Worm (Caenorhabditis elegans) whole organism, L4 larva: Measurements from ENCODE around the gene spp-16.

Experiments
- daf-16 ChIP-seq, 3 experiments: sonication (generic microtip); optimal IDR thresholded peaks; 2 replicates each; lab custom pipeline; 2016 to 2017; ENCODE audit warnings: missing genetic modification characterization in 3 of 3, missing genetic modification reagents in 3 of 3, mild to moderate bottlenecking in 2 of 3, missing compliant biosample characterization in 2 of 3, missing biosample characterization in 1 of 3, moderate library complexity in 1 of 3
- unc-130 ChIP-seq: sonication (generic microtip); optimal IDR thresholded peaks from 2 replicates; lab custom pipeline; 2016; ENCODE audit warnings: missing genetic modification reagents, missing genetic modification characterization, missing compliant biosample characterization
- unc-62 ChIP-seq, 3 experiments: fragments of 150-350 bp in 1 of 3; sonication (generic microtip); optimal IDR thresholded peaks in 2 of 3; peaks in 1 of 3; 1 replicate in 1 of 3; 2 replicates in 2 of 3; lab custom pipeline; 2014 to 2017; ENCODE audit warnings: missing biosample characterization in 3 of 3, missing genetic modification characterization in 3 of 3, missing genetic modification reagents in 3 of 3, missing genotype in 1 of 3

DNA sequence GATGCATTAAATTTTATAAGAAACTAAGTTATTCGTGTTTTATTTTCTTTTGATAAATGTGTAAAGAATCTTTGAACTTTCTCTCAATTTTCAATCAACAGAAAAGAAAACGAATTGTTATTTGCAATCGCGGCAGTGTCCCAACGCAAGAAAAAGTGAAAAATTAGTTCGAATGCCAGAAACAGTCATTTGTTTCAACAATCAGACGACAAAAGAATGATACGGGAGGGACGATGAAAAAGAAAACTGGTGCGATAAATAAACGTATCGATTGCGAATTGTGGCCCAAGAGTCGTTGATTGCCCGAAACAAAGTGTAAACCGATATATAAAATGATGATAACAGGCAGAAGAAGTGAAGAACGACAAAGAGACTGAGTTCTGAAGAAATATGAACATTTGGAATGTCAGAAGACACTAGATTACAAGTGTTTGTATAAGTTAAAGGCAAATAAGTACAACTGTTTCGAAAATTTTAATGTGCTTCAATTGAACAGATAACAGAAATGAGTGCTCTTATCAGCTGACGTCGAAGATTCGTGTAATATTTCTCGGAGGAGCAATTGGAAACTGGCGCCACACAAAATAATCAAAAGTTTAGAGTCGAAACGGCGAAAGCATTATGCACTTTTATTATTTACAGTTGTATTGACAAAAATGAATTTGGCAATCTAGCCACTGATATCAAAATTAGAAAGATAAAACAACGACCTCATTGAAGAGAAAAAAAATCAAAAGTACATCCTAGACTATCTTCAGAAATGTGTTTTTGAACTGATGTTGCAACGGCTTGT is 23.1 kb downstream of the spp-16 start:
- TF ChIP-seq unc-62 (GFP tag; optimal IDR thresholded peaks at IDR 0.05 in 1 of 2; lab: Kevin White, UChicago), result no peak
- TF ChIP-seq unc-62 (tag; optimal IDR thresholded peaks at IDR 0.05; lab: Kevin White, UChicago), result no peak
- TF ChIP-seq unc-130 (GFP tag; lab: Kevin White, UChicago), result no peak
- TF ChIP-seq daf-16 (GFP tag; optimal IDR thresholded peaks at IDR 0.05; lab: Kevin White, UChicago), result no peak
- TF ChIP-seq daf-16 (tag; optimal IDR thresholded peaks at IDR 0.05; lab: Kevin White, UChicago), result peak; percentile 97
